Worm (Caenorhabditis elegans) whole organism, mixed stage, embryonic: Measurements from ENCODE around the gene H03E18.2.

Source experiments
- mab-5 ChIP-seq: fragments of 150-350 bp; optimal IDR thresholded peaks from 2 replicates; lab custom pipeline; 2014; ENCODE audit warnings: missing biosample characterization, missing genetic modification characterization
- nhr-12 ChIP-seq: fragments of 150-350 bp; optimal IDR thresholded peaks from 2 replicates; lab custom pipeline; 2014; ENCODE audit warnings: missing biosample characterization, missing genetic modification characterization
- pha-4 ChIP-seq: fragments of 150-350 bp; optimal IDR thresholded peaks from 2 replicates; lab custom pipeline; 2018; ENCODE audit warnings: missing biosample characterization, missing genetic modification reagents, missing genetic modification characterization
- sptf-1 ChIP-seq: sonication (generic microtip); optimal IDR thresholded peaks from 2 replicates; lab custom pipeline; 2017; ENCODE audit warnings: mild to moderate bottlenecking, missing genetic modification characterization, moderate library complexity, missing compliant biosample characterization

DNA sequence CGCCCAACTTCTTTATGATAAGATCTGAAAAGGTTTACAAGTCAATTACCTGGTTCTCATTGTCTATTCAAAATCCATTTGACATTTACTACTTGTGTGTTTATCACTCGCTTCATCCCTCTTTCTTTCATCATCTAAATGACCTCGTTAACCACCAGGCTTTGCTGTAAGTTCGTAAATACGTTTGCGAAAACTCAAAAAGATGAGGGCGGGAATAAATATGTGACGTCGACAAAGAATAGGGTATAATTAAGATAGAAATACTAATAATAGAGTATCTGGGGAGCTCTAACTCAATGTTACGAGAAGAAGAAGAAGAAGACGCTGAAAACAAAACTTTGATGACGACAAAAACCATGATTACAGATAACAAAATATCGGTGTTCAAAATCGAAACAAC, 30.9 kb downstream of the H03E18.2 start:
- TF ChIP-seq nhr-12 (tag; lab: Kevin White, UChicago) (no peak), mab-5 (tag; lab: Kevin White, UChicago) (no peak), pha-4 (no peak), sptf-1 (tag; lab: Kevin White, UChicago) (no peak)
